Worm (Caenorhabditis elegans): Measurements from ENCODE around the gene T28D9.11.

The T28D9.11 gene

DNA sequence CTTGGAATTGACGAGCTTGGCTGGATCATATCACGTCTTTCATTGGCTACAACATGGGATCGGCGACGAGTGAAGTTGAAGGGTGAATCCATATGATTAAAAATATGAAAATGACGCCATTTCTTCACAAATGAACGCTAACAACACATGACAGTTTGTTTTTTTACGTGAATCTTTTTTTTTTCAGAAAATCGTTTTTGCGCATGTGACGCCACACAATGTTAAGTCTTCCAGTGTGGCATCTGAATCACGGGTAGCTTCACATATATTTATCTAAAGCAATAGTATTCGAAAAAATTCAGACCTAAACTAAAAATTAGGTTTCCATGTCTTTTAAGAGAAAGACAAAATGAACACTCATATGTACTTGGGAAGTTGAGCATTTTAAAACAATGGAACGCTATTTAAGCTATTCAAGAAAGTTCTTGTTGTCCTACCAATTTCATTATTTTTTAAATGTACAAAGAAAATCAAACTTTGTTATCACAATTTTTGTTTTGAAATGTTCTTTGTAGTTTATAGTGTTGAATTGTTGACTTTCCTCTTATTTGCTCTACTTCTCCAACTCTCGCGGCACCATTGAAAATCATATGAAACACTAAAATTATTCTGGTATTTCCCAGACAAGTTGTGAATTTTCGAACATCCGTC lies 6.8 kb downstream of the T28D9.11 start, which contains the start of the genes lido-16 and plpp-1.2:
TSS of gene lido-16 (minus strand) at position 101 of the 651 bp plus-strand sequence.
TSS of gene plpp-1.2 (plus strand) at position 601 of the 651 bp plus-strand sequence.
- TF ChIP-seq lin-39 (tag; optimal IDR thresholded peaks at IDR 0.05) (no peak), C34B4.2 (tag; optimal IDR thresholded peaks at IDR 0.05) (no peak), elt-3 (tag; optimal IDR thresholded peaks at IDR 0.05) (no peak), hlh-4 (tag; optimal IDR thresholded peaks at IDR 0.05) (no peak), mab-9 (GFP tag; IDR thresholded peaks at IDR 0.05) (no peak), nhr-12 (tag; optimal IDR thresholded peaks at IDR 0.05) (no peak), lin-13 (GFP tag; optimal IDR thresholded peaks at IDR 0.05) (no peak), C16A3.4 (tag; optimal IDR thresholded peaks at IDR 0.05) (no peak), vab-15 (tag; optimal IDR thresholded peaks at IDR 0.05) (no peak), pag-3 (tag; optimal IDR thresholded peaks at IDR 0.05; ENCODE audit: borderline replicate concordance, insufficient read depth) (no peak), nhr-71 (tag; optimal IDR thresholded peaks at IDR 0.05) (no peak)

DNA sequence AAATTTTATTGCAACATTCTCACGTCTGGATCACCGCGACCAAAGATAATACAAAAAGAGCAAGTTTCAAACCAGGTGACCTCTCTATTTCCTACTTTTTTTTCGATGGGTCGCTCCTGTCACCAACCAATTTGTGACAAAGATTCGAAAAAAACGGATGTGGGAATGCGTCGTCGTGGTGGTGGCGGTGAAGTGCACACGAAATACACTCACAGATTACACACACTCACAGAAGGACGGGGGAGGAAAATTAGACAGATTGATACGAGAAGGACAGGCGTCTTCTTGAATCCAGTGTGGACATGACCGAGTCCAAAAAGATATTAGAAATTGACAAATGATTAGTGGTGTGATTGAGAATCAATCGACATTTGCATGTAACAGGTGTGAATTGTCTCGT lies 9.0 kb downstream of the T28D9.11 start:
- TF ChIP-seq nhr-20 (tag; optimal IDR thresholded peaks at IDR 0.05) (no peak), efl-1 (optimal IDR thresholded peaks at IDR 0.05) (no peak), efl-1 (GFP tag; optimal IDR thresholded peaks at IDR 0.05 in 1 of 2) (peak in 1 of 2 experiments; percentile 81), rnt-1 (tag; optimal IDR thresholded peaks at IDR 0.05) (peak; percentile 67), ceh-8 (GFP tag; optimal IDR thresholded peaks at IDR 0.05) (no peak), unc-86 (tag; optimal IDR thresholded peaks at IDR 0.05) (no peak), lin-14 (GFP tag; optimal IDR thresholded peaks at IDR 0.05) (peak; percentile 65), xbp-1 (tag; optimal IDR thresholded peaks at IDR 0.05) (no peak), nhr-71 (tag; optimal IDR thresholded peaks at IDR 0.05) (peak; percentile 21), unc-130 (tag; optimal IDR thresholded peaks at IDR 0.05) (peak; percentile 19), ztf-11 (tag; optimal IDR thresholded peaks at IDR 0.05) (no peak), ets-5 (GFP tag; IDR thresholded peaks at IDR 0.05) (no peak)

DNA sequence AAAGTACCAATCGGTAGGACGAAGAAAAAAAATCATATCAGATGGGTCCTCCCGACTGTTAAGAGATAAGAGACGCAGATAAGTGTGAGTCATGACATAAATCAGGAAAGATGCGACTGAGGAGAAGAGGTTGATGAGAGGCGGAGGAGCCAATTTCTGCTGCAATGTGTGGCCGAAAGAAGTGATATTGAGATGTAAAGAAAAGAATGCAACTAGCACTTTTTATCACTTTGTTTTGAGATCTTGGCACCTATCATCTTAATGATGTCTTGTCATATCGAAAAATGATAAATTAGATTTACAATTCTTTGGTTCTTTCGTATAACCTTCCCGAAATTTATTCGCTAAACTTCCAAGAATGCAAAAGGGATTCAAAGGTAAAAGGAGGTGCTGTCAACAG lies 9.7 kb downstream of the T28D9.11 start, which contains the start of gene del-10:
TSS of gene del-10 (minus strand) at position 24 of the 400 bp plus-strand sequence.
- TF ChIP-seq nhr-71 (tag; optimal IDR thresholded peaks at IDR 0.05) (peak; percentile 12), Y116A8C.19 (tag; optimal IDR thresholded peaks at IDR 0.05; ENCODE audit: borderline replicate concordance) (no peak), unc-130 (tag; optimal IDR thresholded peaks at IDR 0.05) (peak; percentile 17), lsy-2 (tag; optimal IDR thresholded peaks at IDR 0.05) (peak in 1 of 2 experiments; percentile 12), swsn-7 (tag; optimal IDR thresholded peaks at IDR 0.05) (no peak), ztf-4 (tag; optimal IDR thresholded peaks at IDR 0.05) (no peak), ceh-88 (GFP tag; IDR thresholded peaks at IDR 0.05) (no peak), pag-3 (tag; optimal IDR thresholded peaks at IDR 0.05; ENCODE audit: borderline replicate concordance, insufficient read depth) (no peak), lin-14 (GFP tag; optimal IDR thresholded peaks at IDR 0.05) (peak; percentile 27), ceh-82 (tag; optimal IDR thresholded peaks at IDR 0.05) (no peak), rnt-1 (tag; optimal IDR thresholded peaks at IDR 0.05) (peak; percentile 56)

DNA sequence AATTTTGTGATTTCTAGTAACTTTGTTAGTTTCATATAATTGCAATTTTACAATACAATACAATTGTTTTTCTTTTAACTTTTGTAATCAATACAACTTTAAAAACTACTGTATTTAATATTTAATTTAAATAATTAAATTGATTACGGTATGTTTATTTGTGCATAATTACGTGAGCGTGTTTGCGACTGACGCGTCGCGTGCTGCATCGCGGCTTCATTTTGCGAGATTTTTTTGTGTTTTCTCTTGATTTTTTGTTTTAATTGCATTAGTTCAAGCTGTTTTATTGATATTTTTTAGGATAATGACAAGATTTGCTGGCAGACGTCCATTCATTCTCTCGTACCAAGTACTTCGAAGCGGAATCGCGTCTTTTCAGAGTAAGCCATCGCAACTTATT lies 15.1 kb downstream of the T28D9.11 start, which contains the start of gene T28D9.4:
TSS of gene T28D9.4 (plus strand) at position 301 of the 400 bp plus-strand sequence.
- TF ChIP-seq pag-3 (tag; optimal IDR thresholded peaks at IDR 0.05; ENCODE audit: borderline replicate concordance, insufficient read depth), result no peak
- TF ChIP-seq nhr-237 (tag; optimal IDR thresholded peaks at IDR 0.05), result no peak
- no peak for TF ChIP-seq grh-1 (GFP tag; IDR thresholded peaks at IDR 0.05)
- TF ChIP-seq tlp-1 (tag; optimal IDR thresholded peaks at IDR 0.05), result no peak
- no peak for TF ChIP-seq elt-2 (tag; optimal IDR thresholded peaks at IDR 0.05)
- no peak for TF ChIP-seq tbx-2 (tag; optimal IDR thresholded peaks at IDR 0.05)
- TF ChIP-seq ceh-8 (GFP tag; optimal IDR thresholded peaks at IDR 0.05), result no peak
- no peak for TF ChIP-seq ceh-82 (tag; optimal IDR thresholded peaks at IDR 0.05)
- no peak for TF ChIP-seq unc-86 (tag; optimal IDR thresholded peaks at IDR 0.05)
- no peak for TF ChIP-seq nhr-47 (tag; optimal IDR thresholded peaks at IDR 0.05)

Data from whole organism, L1 larva.